Worm (Caenorhabditis elegans): ENCODE measurements around the gene catp-7.

The catp-7 gene

DNA sequence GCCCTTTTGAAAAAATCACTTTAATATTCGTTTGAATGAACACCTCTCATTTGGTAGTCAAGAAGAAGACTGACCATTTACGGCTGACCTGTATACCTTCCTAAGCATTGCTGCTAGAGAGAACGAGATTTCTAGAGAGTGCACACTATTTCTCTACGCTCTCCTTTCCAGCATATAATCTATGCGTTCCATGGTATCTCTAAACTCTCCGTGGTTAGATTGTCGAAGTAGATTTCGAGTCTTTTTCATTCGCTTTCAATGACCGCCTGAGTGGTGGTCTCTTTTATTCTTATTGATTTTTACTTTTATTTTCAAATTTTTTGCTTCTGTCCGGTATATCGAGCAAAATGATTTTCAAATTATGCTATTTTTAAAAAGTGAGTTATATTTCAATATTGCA, 11.7 kb downstream of the catp-7 start:
- TF ChIP-seq dao-5 (tag; optimal IDR thresholded peaks at IDR 0.05) (no peak), W03F9.2 (tag; optimal IDR thresholded peaks at IDR 0.05) (no peak), him-1 (tag; optimal IDR thresholded peaks at IDR 0.05) (no peak)

DNA sequence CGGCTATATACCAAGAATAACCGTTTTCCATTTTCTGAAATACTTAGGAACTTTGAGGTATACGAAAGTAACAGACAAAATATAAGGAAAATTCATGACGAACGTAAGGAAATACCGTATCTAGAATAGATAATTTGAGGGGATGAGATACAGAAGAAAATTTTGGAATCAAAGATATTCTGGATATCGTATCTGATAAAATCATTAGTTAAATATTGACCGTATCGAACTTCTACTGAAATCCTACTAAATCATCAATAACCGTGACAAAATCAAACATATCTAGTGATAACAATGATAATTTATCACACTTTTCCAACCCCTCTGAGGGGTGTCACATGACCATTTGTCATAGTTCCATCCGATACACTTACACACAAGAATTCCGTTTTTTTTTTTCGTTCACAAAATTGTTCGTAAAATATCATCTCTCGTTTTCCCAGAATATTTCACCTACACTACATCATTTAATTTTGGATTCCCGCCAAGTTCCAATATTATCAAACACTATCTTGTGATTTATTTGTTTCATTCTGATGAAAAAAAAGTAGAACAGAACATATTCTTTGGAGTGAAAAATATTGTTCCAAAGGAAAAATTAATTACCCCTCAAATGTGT, 15.0 kb downstream of the catp-7 start, which contains the start of gene Y59H11AR.4:
Gene Y59H11AR.4 (minus strand): TSS at position 51 of the 619 bp plus-strand sequence.
- TF ChIP-seq dao-5 (tag; optimal IDR thresholded peaks at IDR 0.05) (no peak), him-1 (tag; optimal IDR thresholded peaks at IDR 0.05) (no peak), W03F9.2 (tag; optimal IDR thresholded peaks at IDR 0.05) (no peak)

DNA sequence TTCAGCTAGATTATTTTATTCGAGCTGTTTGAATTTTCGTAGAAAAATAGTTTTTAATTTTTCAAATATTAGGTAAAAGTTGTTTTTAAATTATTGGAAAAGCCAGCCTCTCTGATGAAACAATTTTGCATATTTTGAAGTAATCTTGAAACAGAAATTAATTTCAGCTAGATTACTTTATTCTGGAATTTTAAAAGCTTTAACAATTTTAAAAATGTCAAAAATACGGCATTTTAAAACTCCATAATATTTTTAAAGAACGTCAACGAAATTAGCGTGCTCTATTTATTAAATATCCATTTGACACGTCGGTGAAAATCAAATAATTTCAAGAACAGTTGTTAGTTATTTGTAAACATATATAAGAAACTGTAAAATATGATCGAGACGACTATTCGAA, 17.1 kb downstream of the catp-7 start, which contains the start of gene Y59H11AR.10:
Gene Y59H11AR.10 (plus strand): TSS at position 301 of the 400 bp plus-strand sequence.
- no peak for TF ChIP-seq W03F9.2 (tag; optimal IDR thresholded peaks at IDR 0.05)
- TF ChIP-seq dao-5 (tag; optimal IDR thresholded peaks at IDR 0.05) = no peak
- no peak for TF ChIP-seq him-1 (tag; optimal IDR thresholded peaks at IDR 0.05)

- no peak for TF ChIP-seq him-1 (tag; optimal IDR thresholded peaks at IDR 0.05)
- TF ChIP-seq W03F9.2 (tag; optimal IDR thresholded peaks at IDR 0.05) = no peak
- TF ChIP-seq dao-5 (tag; optimal IDR thresholded peaks at IDR 0.05) = no peak
Measured at ce11 chrIV:8605217-8605616, 19.4 kb downstream of the catp-7 start.

ce11 chrIV:8608204-8608603, 22.4 kb downstream of the catp-7 start:
- TF ChIP-seq dao-5 (tag; optimal IDR thresholded peaks at IDR 0.05) (no peak), him-1 (tag; optimal IDR thresholded peaks at IDR 0.05) (no peak), W03F9.2 (tag; optimal IDR thresholded peaks at IDR 0.05) (no peak)

DNA sequence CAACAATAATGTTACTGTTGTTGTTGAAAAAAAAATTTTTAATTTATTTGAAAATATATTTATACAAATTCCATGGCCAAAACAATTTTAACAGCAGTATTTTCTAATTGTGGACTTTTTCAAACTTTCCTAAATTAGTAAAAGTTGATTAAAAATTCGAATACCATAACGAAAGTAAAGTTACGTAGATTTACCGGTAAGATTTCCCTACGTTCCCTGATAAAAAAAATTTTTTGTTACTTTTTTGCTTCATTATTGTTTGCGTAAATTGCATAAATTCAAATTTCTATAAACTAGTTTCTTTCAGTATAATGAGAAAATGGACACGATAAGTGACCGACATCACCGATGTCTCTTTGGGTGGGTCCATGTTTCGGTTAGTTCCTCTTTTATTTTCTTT, 23.2 kb downstream of the catp-7 start, which contains the start of gene F42A9.6:
Gene F42A9.6 (plus strand): TSS at position 301 of the 400 bp plus-strand sequence.
- TF ChIP-seq W03F9.2 (tag; optimal IDR thresholded peaks at IDR 0.05) (no peak), him-1 (tag; optimal IDR thresholded peaks at IDR 0.05) (no peak), dao-5 (tag; optimal IDR thresholded peaks at IDR 0.05) (no peak)

DNA sequence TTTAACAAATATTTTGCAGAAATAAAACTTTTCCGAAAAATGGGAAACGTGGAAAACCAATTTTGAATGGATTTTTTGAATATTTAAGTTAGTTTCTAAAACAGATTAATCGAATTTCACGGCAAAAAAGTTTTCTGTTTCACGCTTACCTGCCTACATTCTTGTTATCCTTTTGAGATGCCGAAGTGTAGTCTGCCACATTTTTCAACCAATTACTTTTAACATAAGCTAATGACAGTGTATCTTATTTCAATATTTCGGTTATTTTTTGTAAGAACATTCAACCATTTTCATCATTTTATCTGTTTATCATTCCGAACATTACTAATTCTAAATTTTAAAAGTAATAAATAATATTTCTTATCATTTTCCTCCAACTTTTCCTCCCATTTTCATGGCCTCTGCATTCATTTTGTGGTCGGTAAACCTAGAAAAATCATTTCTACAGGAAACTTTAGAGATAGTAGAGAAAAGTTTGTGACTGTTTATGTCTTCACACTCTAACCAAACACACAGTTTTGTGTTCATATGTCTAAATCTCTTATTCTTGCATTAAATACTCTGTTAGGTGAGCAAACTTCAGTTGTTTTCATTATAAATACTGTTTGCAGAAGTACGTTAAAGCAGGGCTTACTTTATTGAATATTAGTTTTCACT, 26.2 kb downstream of the catp-7 start, which contains the start of the genes F42A9.17 and cyp-33E2:
Gene F42A9.17 (minus strand): TSS at position 51 of the 657 bp plus-strand sequence.
Gene cyp-33E2 (plus strand): TSS at position 449 of the 657 bp plus-strand sequence.
- TF ChIP-seq him-1 (tag; optimal IDR thresholded peaks at IDR 0.05) = no peak
- peak; percentile 28 for TF ChIP-seq W03F9.2 (tag; optimal IDR thresholded peaks at IDR 0.05)
- no peak for TF ChIP-seq dao-5 (tag; optimal IDR thresholded peaks at IDR 0.05)

- TF ChIP-seq him-1 (tag; optimal IDR thresholded peaks at IDR 0.05) (no peak), dao-5 (tag; optimal IDR thresholded peaks at IDR 0.05) (no peak), W03F9.2 (tag; optimal IDR thresholded peaks at IDR 0.05) (no peak)
Measured at ce11 chrIV:8614680-8615079, 28.9 kb downstream of the catp-7 start, which contains the start of gene cyp-33E3. cyp-33E3 (plus strand) TSS chrIV:8614995.

ce11 chrIV:8615314-8615713, 29.5 kb downstream of the catp-7 start:
- TF ChIP-seq him-1 (tag; optimal IDR thresholded peaks at IDR 0.05) (no peak), W03F9.2 (tag; optimal IDR thresholded peaks at IDR 0.05) (no peak), dao-5 (tag; optimal IDR thresholded peaks at IDR 0.05) (no peak)

- TF ChIP-seq W03F9.2 (tag; optimal IDR thresholded peaks at IDR 0.05) (no peak), him-1 (tag; optimal IDR thresholded peaks at IDR 0.05) (no peak), dao-5 (tag; optimal IDR thresholded peaks at IDR 0.05) (no peak)
Measured at ce11 chrIV:8617047-8617446, 31.3 kb downstream of the catp-7 start, which contains the start of the genes F42A9.7 and F42A9.3. F42A9.7 (minus strand) TSS chrIV:8617147. F42A9.3 (plus strand) TSS chrIV:8617260.

DNA sequence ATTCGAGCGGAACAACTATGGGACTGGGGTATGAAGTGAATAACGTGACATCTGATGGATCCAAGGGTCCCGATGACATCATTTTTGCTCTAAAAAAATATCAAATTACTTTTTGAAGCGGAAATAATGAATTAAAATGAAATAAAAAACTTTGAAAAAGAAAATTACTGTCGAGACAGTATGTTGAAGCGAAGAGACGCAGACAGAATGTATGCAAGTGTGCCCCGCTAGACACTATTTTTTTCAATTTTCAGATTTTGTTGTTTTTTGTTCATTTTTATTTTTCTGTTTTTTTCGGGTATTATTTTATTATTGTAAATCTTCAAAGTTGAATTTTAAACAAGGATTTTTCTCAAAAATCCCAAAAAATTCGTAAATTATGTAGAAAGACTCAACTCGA, 32.9 kb downstream of the catp-7 start, which contains the start of gene F42A9.8:
Gene F42A9.8 (minus strand): TSS at position 88 of the 400 bp plus-strand sequence.
- peak; percentile 20 for TF ChIP-seq W03F9.2 (tag; optimal IDR thresholded peaks at IDR 0.05)
- TF ChIP-seq dao-5 (tag; optimal IDR thresholded peaks at IDR 0.05) = no peak
- TF ChIP-seq him-1 (tag; optimal IDR thresholded peaks at IDR 0.05) = no peak

ce11 chrIV:8620102-8620733, 34.4 kb downstream of the catp-7 start, which contains the start of gene lin-49:
lin-49 (plus strand) TSS chrIV:8620683.
- TF ChIP-seq W03F9.2 (tag; optimal IDR thresholded peaks at IDR 0.05) = peak; percentile 61
- no peak for TF ChIP-seq him-1 (tag; optimal IDR thresholded peaks at IDR 0.05)
- no peak for TF ChIP-seq dao-5 (tag; optimal IDR thresholded peaks at IDR 0.05)

- no peak for TF ChIP-seq W03F9.2 (tag; optimal IDR thresholded peaks at IDR 0.05)
- no peak for TF ChIP-seq him-1 (tag; optimal IDR thresholded peaks at IDR 0.05)
- TF ChIP-seq dao-5 (tag; optimal IDR thresholded peaks at IDR 0.05) = no peak
Measured at ce11 chrIV:8625730-8626129, 39.9 kb downstream of the catp-7 start.
